Worm (Caenorhabditis elegans): ENCODE data around the gene his-74.
A peak's percentile ranks its signal among the peaks of the same experiment; 100 is the strongest.

The his-74 gene

DNA sequence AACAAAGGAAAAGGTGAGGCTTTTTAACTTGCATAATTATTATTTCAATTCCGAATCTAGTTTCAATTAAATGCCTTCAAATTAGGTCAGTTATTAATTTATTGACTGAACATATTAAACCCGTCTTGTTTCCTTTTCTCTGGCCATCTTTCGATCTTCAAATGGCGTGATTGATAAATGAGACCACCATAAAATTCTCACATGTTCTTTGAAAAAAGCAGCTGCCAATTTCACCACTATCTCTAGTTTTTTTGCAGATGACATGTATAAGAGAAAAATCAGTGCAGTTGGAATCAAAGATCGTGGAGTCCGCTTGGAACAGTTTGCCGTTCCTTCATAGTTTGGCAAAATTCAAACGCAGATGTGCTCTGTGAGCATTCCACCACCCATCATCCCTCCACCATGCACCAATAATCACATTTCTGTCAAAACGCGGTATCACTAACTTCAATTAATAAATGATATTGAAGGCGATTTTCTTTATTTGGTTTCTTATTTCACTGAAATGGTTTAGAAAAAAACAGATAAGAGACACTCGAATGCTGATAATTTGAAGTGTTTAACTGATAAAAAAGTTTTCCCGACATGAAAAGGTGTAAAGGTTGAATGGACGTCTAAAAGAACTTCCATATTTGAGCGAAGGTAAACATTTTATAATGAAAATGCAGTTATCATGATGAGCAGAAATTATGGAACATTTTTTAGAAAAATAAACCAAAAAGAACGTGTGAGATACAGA lies 22.2 kb downstream of the his-74 start:
- TF ChIP-seq elt-2 (tag; optimal IDR thresholded peaks at IDR 0.05), result peak; percentile 62
- TF ChIP-seq tbx-2 (tag; optimal IDR thresholded peaks at IDR 0.05), result no peak

DNA sequence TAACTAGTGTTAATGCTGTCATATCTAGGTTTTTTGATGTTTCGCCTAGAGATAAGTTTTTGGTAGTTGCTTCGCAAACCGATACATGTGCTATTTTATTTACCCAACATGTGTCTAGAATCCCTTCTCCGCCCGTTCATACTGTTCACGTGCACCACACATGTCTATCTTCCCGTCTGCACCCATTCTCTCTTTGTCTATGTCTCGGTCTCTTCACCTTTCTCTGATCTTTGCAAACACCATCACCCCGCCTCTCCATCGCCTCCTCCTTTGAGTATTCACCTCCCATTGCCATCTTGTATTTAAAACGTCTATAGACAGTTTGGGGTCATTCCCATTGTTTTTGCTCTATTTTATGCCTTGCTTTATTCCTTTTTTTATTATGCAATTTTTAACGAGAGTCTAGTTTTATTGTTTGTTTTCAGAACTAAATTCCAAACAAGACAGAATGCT lies 22.9 kb downstream of the his-74 start, which contains the start of gene F56H9.2:
TSS of gene F56H9.2 (plus strand) at position 426 of the 453 bp plus-strand sequence.
- peak; percentile 52 for TF ChIP-seq nfya-1 (tag; optimal IDR thresholded peaks at IDR 0.05)
- TF ChIP-seq sdc-2 (tag; optimal IDR thresholded peaks at IDR 0.05), result peak; percentile 55
- TF ChIP-seq gmeb-2 (tag; optimal IDR thresholded peaks at IDR 0.05), result no peak
- TF ChIP-seq ceh-31 (tag; optimal IDR thresholded peaks at IDR 0.05), result peak; percentile 45
- TF ChIP-seq T23F11.4 (GFP tag; optimal IDR thresholded peaks at IDR 0.05), result no peak
- TF ChIP-seq ztf-16 (tag; optimal IDR thresholded peaks at IDR 0.05), result peak; percentile 32
- TF ChIP-seq hlh-8 (tag; optimal IDR thresholded peaks at IDR 0.05), result peak; percentile 55
- no peak for TF ChIP-seq ceh-6 (GFP tag; optimal IDR thresholded peaks at IDR 0.05)
- peak; percentile 69 for TF ChIP-seq hlh-30 (tag; optimal IDR thresholded peaks at IDR 0.05; ENCODE audit: insufficient read depth)
- no peak for TF ChIP-seq pat-9 (tag; optimal IDR thresholded peaks at IDR 0.05)
- peak; percentile 65 for TF ChIP-seq tbx-2 (tag; optimal IDR thresholded peaks at IDR 0.05)
- TF ChIP-seq ref-2 (tag; optimal IDR thresholded peaks at IDR 0.05), result no peak
- TF ChIP-seq pax-1 (tag; optimal IDR thresholded peaks at IDR 0.05), result peak; percentile 23
- peak; percentile 66 for TF ChIP-seq elt-2 (tag; optimal IDR thresholded peaks at IDR 0.05)
- TF ChIP-seq pha-2 (tag; optimal IDR thresholded peaks at IDR 0.05), result no peak
- no peak for TF ChIP-seq pros-1 (tag; optimal IDR thresholded peaks at IDR 0.05)
- no peak for TF ChIP-seq nhr-11 (tag; optimal IDR thresholded peaks at IDR 0.05)
- TF ChIP-seq fkh-6 (tag; optimal IDR thresholded peaks at IDR 0.05), result no peak
- no peak for TF ChIP-seq K02D7.2 (tag; optimal IDR thresholded peaks at IDR 0.05)
- peak; percentile 4 for TF ChIP-seq unc-55 (GFP tag; optimal IDR thresholded peaks at IDR 0.05)
- no peak for TF ChIP-seq odd-2 (tag; optimal IDR thresholded peaks at IDR 0.05)
- no peak for TF ChIP-seq K09A11.1 (tag; optimal IDR thresholded peaks at IDR 0.05; ENCODE audit: insufficient read depth)
- TF ChIP-seq sox-2 (GFP tag; IDR thresholded peaks at IDR 0.05), result peak; percentile 65
- no peak for TF ChIP-seq hlh-13 (GFP tag; optimal IDR thresholded peaks at IDR 0.05)
- no peak for TF ChIP-seq dmd-4 (tag; optimal IDR thresholded peaks at IDR 0.05; ENCODE audit: borderline replicate concordance)
- no peak for TF ChIP-seq F13H6.1 (tag; optimal IDR thresholded peaks at IDR 0.05)
- TF ChIP-seq ceh-18 (tag; optimal IDR thresholded peaks at IDR 0.05), result peak; percentile 41
- no peak for TF ChIP-seq pha-4 (tag; optimal IDR thresholded peaks at IDR 0.05)
- no peak for TF ChIP-seq ceh-9 (tag; optimal IDR thresholded peaks at IDR 0.05)
- TF ChIP-seq hlh-15 (tag; optimal IDR thresholded peaks at IDR 0.05), result no peak
- no peak for TF ChIP-seq syd-9 (tag; optimal IDR thresholded peaks at IDR 0.05)
- TF ChIP-seq ceh-2 (tag; optimal IDR thresholded peaks at IDR 0.05), result peak; percentile 48

DNA sequence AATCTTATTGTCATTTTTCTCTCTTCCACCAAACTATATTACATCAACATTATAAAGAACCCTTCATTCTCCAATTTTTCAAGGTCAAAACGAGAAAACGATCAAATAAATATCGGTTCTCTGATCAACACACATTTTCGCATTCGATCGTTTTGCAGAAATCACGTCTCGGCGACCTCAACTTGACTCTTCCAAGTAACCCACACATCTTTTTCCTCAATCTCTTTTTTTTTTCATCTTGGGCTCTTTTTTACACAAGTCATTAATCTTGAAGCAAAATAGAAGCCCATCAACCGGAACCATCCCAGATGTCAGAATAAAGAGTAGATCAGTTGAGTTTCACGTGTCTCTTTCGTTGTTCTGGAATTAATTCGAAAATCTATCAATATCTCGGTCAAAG lies 23.9 kb downstream of the his-74 start:
- TF ChIP-seq tbx-2 (tag; optimal IDR thresholded peaks at IDR 0.05) (no peak), hlh-8 (tag; optimal IDR thresholded peaks at IDR 0.05) (peak; percentile 3)

DNA sequence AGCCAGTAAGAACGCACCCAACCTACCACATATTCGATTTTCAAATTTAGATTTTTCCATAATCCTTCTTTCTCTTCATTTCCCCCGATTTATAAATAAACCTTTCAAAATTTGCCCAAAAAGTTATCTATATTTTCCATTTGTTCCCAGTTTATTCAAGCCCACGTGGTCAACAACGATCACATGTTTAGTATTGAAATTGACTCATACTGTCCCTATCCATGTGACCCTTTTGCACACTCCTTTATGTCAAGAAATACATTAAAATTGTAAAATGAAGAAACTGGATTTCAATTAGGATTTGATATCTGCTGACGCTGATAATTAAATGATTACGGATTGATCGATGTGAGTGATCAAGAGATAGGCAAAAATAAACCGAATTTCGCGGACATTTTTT lies 24.9 kb downstream of the his-74 start:
- TF ChIP-seq tbx-2 (tag; optimal IDR thresholded peaks at IDR 0.05) (no peak), ceh-6 (GFP tag; optimal IDR thresholded peaks at IDR 0.05) (no peak), ceh-19 (GFP tag; optimal IDR thresholded peaks at IDR 0.05) (no peak), pag-3 (tag; optimal IDR thresholded peaks at IDR 0.05; ENCODE audit: borderline replicate concordance) (no peak), che-1 (tag; optimal IDR thresholded peaks at IDR 0.05) (no peak), fkh-6 (tag; optimal IDR thresholded peaks at IDR 0.05) (no peak), ets-4 (tag; optimal IDR thresholded peaks at IDR 0.05) (no peak), ceh-34 (tag; optimal IDR thresholded peaks at IDR 0.05) (no peak)

All from whole organism, late embryonic.